Worm (Caenorhabditis elegans) whole organism, L4 larva: ENCODE results near the gene fozi-1.

ENCODE experiments used
- T26A8.4 ChIP-seq: fragments of 200-800 bp; sonication (Bioruptor generic); IDR thresholded peaks from 2 replicates; pipeline ENCODE4 v1.3.6; 2022; ENCODE audit warnings: missing genetic modification characterization, missing compliant biosample characterization
- aha-1 ChIP-seq: fragments of 150-350 bp; peaks from one replicate; lab custom pipeline; 2014; ENCODE audit warnings: missing biosample characterization, missing genetic modification characterization
- ceh-20 ChIP-seq: fragments of 200-800 bp; sonication (Bioruptor generic); IDR thresholded peaks from 2 replicates; pipeline ENCODE4 v1.3.6; 2022; ENCODE audit warnings: missing genetic modification reagents, missing genetic modification characterization, missing compliant biosample characterization
- jun-1 ChIP-seq: fragments of 150-350 bp; optimal IDR thresholded peaks from 2 replicates; lab custom pipeline; 2014; ENCODE audit warnings: missing biosample characterization, missing genetic modification reagents, missing genetic modification characterization
- lir-3 ChIP-seq: sonication (generic microtip); optimal IDR thresholded peaks from 2 replicates; lab custom pipeline; 2016; ENCODE audit warnings: mild to moderate bottlenecking, missing genetic modification characterization, missing compliant biosample characterization
- nhr-6 ChIP-seq: fragments of 150-350 bp; optimal IDR thresholded peaks from 2 replicates; lab custom pipeline; 2014; ENCODE audit warnings: missing biosample characterization, missing genetic modification characterization
- pqm-1 ChIP-seq: sonication (generic microtip); optimal IDR thresholded peaks from 2 replicates; lab custom pipeline; 2017; ENCODE audit warnings: missing biosample characterization, missing genetic modification characterization
- snpc-4 ChIP-seq: fragments of 150-350 bp; optimal IDR thresholded peaks from 2 replicates; lab custom pipeline; 2014; ENCODE audit warnings: missing biosample characterization, missing genetic modification characterization
- unc-62 ChIP-seq, 3 experiments: fragments of 150-350 bp in 1 of 3; sonication (generic microtip); optimal IDR thresholded peaks in 2 of 3; peaks in 1 of 3; 1 replicate in 1 of 3; 2 replicates in 2 of 3; lab custom pipeline; 2014 to 2017; ENCODE audit warnings: missing biosample characterization in 3 of 3, missing genetic modification characterization in 3 of 3, missing genetic modification reagents in 3 of 3, missing genotype in 1 of 3

ce11 chrIII:9239983-9240382 lies 41.6 kb upstream of the fozi-1 start, which contains the start of gene saeg-2:
- TF ChIP-seq unc-62 (GFP tag; optimal IDR thresholded peaks at IDR 0.05 in 1 of 2; lab: Kevin White, UChicago) (no peak), unc-62 (tag; optimal IDR thresholded peaks at IDR 0.05; lab: Kevin White, UChicago) (no peak), jun-1 (tag; lab: Kevin White, UChicago) (no peak), pqm-1 (peak; percentile 36), lir-3 (no peak), ceh-20 (no peak), snpc-4 (tag; lab: Kevin White, UChicago) (no peak), T26A8.4 (GFP tag; lab: Robert Waterston, UW) (peak; percentile 39; the same call in 1 of the 2 replicates), aha-1 (tag; lab: Kevin White, UChicago) (peak; percentile 93), nhr-6 (no peak)
